Worm (Caenorhabditis elegans) whole organism, L4 larva: ENCODE data around the gene lgc-31.
A peak's percentile ranks its signal among the peaks of the same experiment; 100 is the strongest.

ENCODE experiments used
- F26F4.8 ChIP-seq: fragments of 200-800 bp; sonication (Bioruptor generic); conservative IDR thresholded peaks from 2 replicates; pipeline ENCODE4 v1.3.6; 2022; ENCODE audit warnings: missing genetic modification characterization, missing compliant biosample characterization
- F37D6.2 ChIP-seq: sonication (generic microtip); optimal IDR thresholded peaks from 2 replicates; lab custom pipeline; 2016; ENCODE audit warnings: mild to moderate bottlenecking, missing genetic modification characterization, missing compliant biosample characterization
- R02D3.7 ChIP-seq: fragments of 150-350 bp; sonication (generic microtip); optimal IDR thresholded peaks from 3 replicates; lab custom pipeline; 2014; ENCODE audit warnings: missing biosample characterization, missing genetic modification characterization
- Y105C5A.15 ChIP-seq: fragments of 200-800 bp; sonication (Bioruptor generic); IDR thresholded peaks from 2 replicates; pipeline ENCODE4 v1.3.6; 2022; ENCODE audit warnings: missing genetic modification characterization, missing compliant biosample characterization
- ZK546.5 ChIP-seq, 2 experiments: sonication (generic microtip); optimal IDR thresholded peaks; 2 replicates each; lab custom pipeline; 2017; ENCODE audit warnings: missing biosample characterization in 2 of 2, missing genetic modification characterization in 2 of 2
- aha-1 ChIP-seq: fragments of 150-350 bp; peaks from one replicate; lab custom pipeline; 2014; ENCODE audit warnings: missing biosample characterization, missing genetic modification characterization
- arid-1 ChIP-seq: fragments of 200-800 bp; sonication (Bioruptor generic); conservative IDR thresholded peaks from 2 replicates; pipeline ENCODE4 v1.3.6; 2022; ENCODE audit warnings: missing genetic modification reagents, missing genetic modification characterization, missing compliant biosample characterization
- attf-4 ChIP-seq: sonication (generic microtip); optimal IDR thresholded peaks from 3 replicates; lab custom pipeline; 2017; ENCODE audit warnings: missing biosample characterization, missing genetic modification characterization
- ces-1 ChIP-seq: fragments of 150-350 bp; sonication (generic microtip); optimal IDR thresholded peaks from 4 replicates; lab custom pipeline; 2014; ENCODE audit warnings: missing biosample characterization, missing genetic modification reagents, missing genetic modification characterization
- dmd-6 ChIP-seq: fragments of 200-800 bp; sonication (Bioruptor generic); IDR thresholded peaks from 2 replicates; pipeline ENCODE4 v1.3.6; 2022; ENCODE audit warnings: missing genetic modification reagents, missing genetic modification characterization, missing compliant biosample characterization
- dmd-8 ChIP-seq: fragments of 200-800 bp; sonication (Bioruptor generic); IDR thresholded peaks from 2 replicates; pipeline ENCODE4 v1.3.6; 2022; ENCODE audit warnings: missing genetic modification characterization, missing compliant biosample characterization
- duxl-1 ChIP-seq: sonication (generic microtip); optimal IDR thresholded peaks from 2 replicates; lab custom pipeline; 2016; ENCODE audit warnings: mild to moderate bottlenecking, missing genetic modification characterization, moderate library complexity, missing compliant biosample characterization; ENCODE audit not compliant: poor library complexity
- egl-43 ChIP-seq: fragments of 200-800 bp; sonication (Bioruptor generic); IDR thresholded peaks from 2 replicates; pipeline ENCODE4 v1.3.6; 2022; ENCODE audit warnings: missing genetic modification reagents, missing genetic modification characterization, missing compliant biosample characterization
- gei-8 ChIP-seq: fragments of 200-800 bp; sonication (Bioruptor generic); optimal IDR thresholded peaks from 2 replicates; lab custom pipeline; 2018; ENCODE audit warnings: mild to moderate bottlenecking, missing genetic modification characterization, missing compliant biosample characterization
- hif-1 ChIP-seq, 2 experiments: sonication (generic microtip); optimal IDR thresholded peaks; 2 replicates each; lab custom pipeline; 2016 to 2017; ENCODE audit warnings: missing compliant biosample characterization in 2 of 2, missing genetic modification characterization in 2 of 2, missing genetic modification reagents in 2 of 2, missing genotype in 2 of 2, mild to moderate bottlenecking in 1 of 2
- hlh-30 ChIP-seq: sonication (generic microtip); optimal IDR thresholded peaks from 2 replicates; lab custom pipeline; 2017; ENCODE audit warnings: antibody characterized with exemption, mild to moderate bottlenecking, missing genetic modification characterization, missing compliant biosample characterization; ENCODE audit not compliant: insufficient read depth
- jun-1 ChIP-seq: fragments of 150-350 bp; optimal IDR thresholded peaks from 2 replicates; lab custom pipeline; 2014; ENCODE audit warnings: missing biosample characterization, missing genetic modification reagents, missing genetic modification characterization
- lin-1 ChIP-seq: fragments of 200-800 bp; sonication (Bioruptor generic); IDR thresholded peaks from 2 replicates; pipeline ENCODE4 v1.3.6; 2022; ENCODE audit warnings: missing genetic modification reagents, missing genetic modification characterization, missing compliant biosample characterization
- lin-38 ChIP-seq: fragments of 200-800 bp; sonication (Bioruptor generic); IDR thresholded peaks from 2 replicates; pipeline ENCODE4 v1.3.6; 2022; ENCODE audit warnings: missing genetic modification reagents, missing genetic modification characterization, missing compliant biosample characterization
- madf-9 ChIP-seq: fragments of 200-800 bp; sonication (Bioruptor generic); conservative IDR thresholded peaks from 2 replicates; pipeline ENCODE4 v1.3.6; 2022; ENCODE audit warnings: missing genetic modification reagents, missing genetic modification characterization, missing compliant biosample characterization
- mep-1 ChIP-seq: fragments of 150-350 bp; sonication (generic microtip); optimal IDR thresholded peaks from 3 replicates; lab custom pipeline; 2014; ENCODE audit warnings: missing biosample characterization, missing genetic modification characterization
- mes-2 ChIP-seq: sonication (generic microtip); optimal IDR thresholded peaks from 2 replicates; lab custom pipeline; 2016; ENCODE audit warnings: missing genotype, mild to moderate bottlenecking, missing genetic modification characterization, missing compliant biosample characterization; ENCODE audit not compliant: poor library complexity, severe bottlenecking
- mxl-2 ChIP-seq: fragments of 200-800 bp; sonication (Bioruptor generic); conservative IDR thresholded peaks from 2 replicates; pipeline ENCODE4 v1.3.6; 2022; ENCODE audit warnings: missing genetic modification reagents, missing genetic modification characterization, missing compliant biosample characterization
- nhr-10 ChIP-seq: fragments of 150-350 bp; optimal IDR thresholded peaks from 2 replicates; lab custom pipeline; 2014; ENCODE audit warnings: missing biosample characterization, missing genetic modification characterization
- nhr-102 ChIP-seq: sonication (generic microtip); optimal IDR thresholded peaks from 2 replicates; lab custom pipeline; 2016; ENCODE audit warnings: mild to moderate bottlenecking, missing genetic modification characterization, moderate library complexity, missing compliant biosample characterization
- nhr-11 ChIP-seq: fragments of 150-350 bp; optimal IDR thresholded peaks from 2 replicates; lab custom pipeline; 2014; ENCODE audit warnings: missing biosample characterization, missing genetic modification characterization
- nhr-111 ChIP-seq: fragments of 200-800 bp; sonication (Bioruptor generic); optimal IDR thresholded peaks from 2 replicates; lab custom pipeline; 2018; ENCODE audit warnings: mild to moderate bottlenecking, missing genetic modification characterization, missing compliant biosample characterization
- nhr-237 ChIP-seq: sonication (generic microtip); optimal IDR thresholded peaks from 2 replicates; lab custom pipeline; 2017; ENCODE audit warnings: missing biosample characterization, missing genetic modification characterization
- nhr-25 ChIP-seq: sonication (generic microtip); optimal IDR thresholded peaks from 2 replicates; lab custom pipeline; 2017; ENCODE audit warnings: missing genetic modification characterization, mild to moderate bottlenecking, missing compliant biosample characterization, antibody characterized with exemption, moderate library complexity, borderline replicate concordance; ENCODE audit not compliant: insufficient read depth
- nhr-28 ChIP-seq: fragments of 150-350 bp; optimal IDR thresholded peaks from 2 replicates; lab custom pipeline; 2014; ENCODE audit warnings: missing biosample characterization, missing genetic modification characterization
- nhr-76 ChIP-seq: fragments of 150-350 bp; optimal IDR thresholded peaks from 2 replicates; lab custom pipeline; 2014; ENCODE audit warnings: missing biosample characterization, missing genetic modification characterization
- nhr-77 ChIP-seq: fragments of 150-350 bp; optimal IDR thresholded peaks from 2 replicates; lab custom pipeline; 2014; ENCODE audit warnings: missing biosample characterization, missing genetic modification characterization
- pqm-1 ChIP-seq: sonication (generic microtip); optimal IDR thresholded peaks from 2 replicates; lab custom pipeline; 2017; ENCODE audit warnings: missing biosample characterization, missing genetic modification characterization
- rbr-2 ChIP-seq: sonication (generic microtip); optimal IDR thresholded peaks from 2 replicates; lab custom pipeline; 2016; ENCODE audit warnings: missing genotype, missing genetic modification characterization, missing compliant biosample characterization
- saeg-2 ChIP-seq: fragments of 200-800 bp; sonication (Bioruptor generic); IDR thresholded peaks from 2 replicates; pipeline ENCODE4 v1.3.6; 2022; ENCODE audit warnings: missing genetic modification reagents, missing genetic modification characterization, missing compliant biosample characterization
- sdz-12 ChIP-seq: fragments of 200-800 bp; sonication (Bioruptor generic); optimal IDR thresholded peaks from 2 replicates; lab custom pipeline; 2018; ENCODE audit warnings: mild to moderate bottlenecking, missing genetic modification characterization, missing compliant biosample characterization
- set-16 ChIP-seq: fragments of 200-800 bp; sonication (Bioruptor generic); IDR thresholded peaks from 2 replicates; pipeline ENCODE4 v1.3.6; 2022; ENCODE audit warnings: missing genetic modification reagents, missing genetic modification characterization, missing compliant biosample characterization
- skn-1 ChIP-seq: fragments of 150-350 bp; optimal IDR thresholded peaks from 2 replicates; lab custom pipeline; 2014; ENCODE audit warnings: missing biosample characterization, missing genetic modification characterization
- spr-1 ChIP-seq: sonication (generic microtip); optimal IDR thresholded peaks from 2 replicates; lab custom pipeline; 2016; ENCODE audit warnings: mild to moderate bottlenecking, missing genetic modification characterization, missing compliant biosample characterization
- tra-1 ChIP-seq: fragments of 200-800 bp; sonication (Bioruptor generic); IDR thresholded peaks from 2 replicates; pipeline ENCODE4 v1.3.6; 2022; ENCODE audit warnings: missing genetic modification reagents, missing genetic modification characterization, missing compliant biosample characterization
- unc-62 ChIP-seq, 3 experiments: fragments of 150-350 bp in 1 of 3; sonication (generic microtip); optimal IDR thresholded peaks in 2 of 3; peaks in 1 of 3; 1 replicate in 1 of 3; 2 replicates in 2 of 3; lab custom pipeline; 2014 to 2017; ENCODE audit warnings: missing biosample characterization in 3 of 3, missing genetic modification characterization in 3 of 3, missing genetic modification reagents in 3 of 3, missing genotype in 1 of 3
- zag-1 ChIP-seq: fragments of 150-350 bp; optimal IDR thresholded peaks from 2 replicates; lab custom pipeline; 2014; ENCODE audit warnings: missing biosample characterization, missing genetic modification characterization
- ztf-11 ChIP-seq: fragments of 150-350 bp; optimal IDR thresholded peaks from 2 replicates; lab custom pipeline; 2014; ENCODE audit warnings: missing biosample characterization, missing genetic modification characterization

The lgc-31 gene

DNA sequence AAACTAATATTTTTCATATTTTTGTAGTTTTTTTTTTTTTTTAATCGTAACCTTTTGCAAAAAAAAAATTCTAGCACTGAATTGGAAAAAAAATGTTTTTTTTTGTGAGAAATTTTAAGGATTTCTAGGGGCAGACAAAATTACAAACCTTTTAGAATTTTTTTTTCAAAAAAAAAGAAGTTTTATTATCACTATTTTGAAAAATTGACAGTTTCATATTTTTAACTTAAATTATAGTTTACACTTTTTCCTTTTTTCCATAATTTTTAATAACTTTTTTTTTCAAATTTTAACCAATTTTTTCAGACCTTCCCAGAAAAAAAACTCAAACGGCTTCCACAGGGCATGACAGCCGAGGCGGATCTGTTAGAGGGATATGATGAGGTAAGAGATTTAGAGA, 50.8 kb downstream of the lgc-31 start, which contains the start of gene dpf-1:
Gene dpf-1, plus strand, starts transcription at position 301 of the 400 bp plus-strand sequence.
- no peak for TF ChIP-seq saeg-2 (GFP tag; lab: Robert Waterston, UW)
- no peak for TF ChIP-seq duxl-1 (tag; lab: Kevin White, UChicago)
- no peak for TF ChIP-seq jun-1 (tag; lab: Kevin White, UChicago)
- TF ChIP-seq nhr-76 (tag; lab: Kevin White, UChicago) = no peak
- no peak for TF ChIP-seq spr-1 (tag; lab: Kevin White, UChicago)
- no peak for TF ChIP-seq ces-1
- no peak for TF ChIP-seq mep-1 (tag; lab: Kevin White, UChicago)
- TF ChIP-seq ZK546.5 (tag; optimal IDR thresholded peaks at IDR 0.05; lab: Kevin White, UChicago) = no peak
- TF ChIP-seq set-16 (GFP tag; lab: Robert Waterston, UW) = no peak
- no peak for TF ChIP-seq skn-1 (tag; lab: Kevin White, UChicago)
- no peak for TF ChIP-seq egl-43 (GFP tag; lab: Robert Waterston, UW)

DNA sequence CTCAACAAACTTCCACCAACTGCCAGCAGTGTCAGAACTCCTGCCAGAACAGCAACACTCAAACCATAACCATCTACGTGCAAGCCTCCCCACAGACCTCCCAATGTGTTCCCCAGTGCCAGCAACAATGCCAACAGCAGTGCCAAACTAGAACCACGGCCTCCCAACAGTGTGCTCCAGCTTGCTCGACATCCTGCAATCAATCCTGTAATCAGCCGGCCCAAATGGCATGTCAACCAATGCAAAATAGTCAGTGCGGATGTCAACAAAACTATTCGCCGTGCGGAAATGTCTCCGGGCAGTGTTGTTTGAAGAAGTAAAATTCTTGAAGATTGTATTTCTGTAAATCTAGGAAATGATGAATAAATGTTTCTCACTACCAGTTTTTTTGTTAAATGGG, 55.1 kb downstream of the lgc-31 start:
- no peak for TF ChIP-seq tra-1
- no peak for TF ChIP-seq nhr-237 (tag; lab: Kevin White, UChicago)
- no peak for TF ChIP-seq Y105C5A.15
- peak in 1 of 2 experiments; percentile 84 for TF ChIP-seq unc-62 (GFP tag; optimal IDR thresholded peaks at IDR 0.05 in 1 of 2; lab: Kevin White, UChicago)
- TF ChIP-seq unc-62 (tag; optimal IDR thresholded peaks at IDR 0.05; lab: Kevin White, UChicago) = no peak
- no peak for TF ChIP-seq hlh-30 (tag; lab: Kevin White, UChicago)
- no peak for TF ChIP-seq F26F4.8 (GFP tag; lab: Robert Waterston, UW)
- no peak for TF ChIP-seq zag-1 (tag; lab: Kevin White, UChicago)
- TF ChIP-seq aha-1 (tag; lab: Kevin White, UChicago) = peak; percentile 59

DNA sequence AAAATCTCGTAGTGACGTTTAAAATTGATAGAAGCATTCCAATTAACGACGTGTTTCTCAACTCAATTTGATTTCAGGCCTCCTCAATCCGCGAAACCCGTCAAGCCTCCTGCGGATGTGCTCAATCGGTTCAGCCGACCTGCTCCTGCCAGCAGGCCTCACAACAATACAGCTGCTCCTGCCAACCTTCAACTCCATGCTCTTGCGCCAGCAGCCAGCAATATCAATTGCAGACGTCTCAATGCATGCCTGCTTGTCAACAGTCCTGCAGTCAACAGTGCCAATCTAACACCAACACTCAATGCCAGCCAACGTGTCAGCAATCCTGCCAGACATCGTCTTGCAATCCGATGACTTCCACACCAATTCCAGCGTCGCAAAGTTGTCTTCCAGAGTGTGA, 55.8 kb downstream of the lgc-31 start:
- TF ChIP-seq ces-1 (no peak), lin-38 (no peak), ZK546.5 (tag; optimal IDR thresholded peaks at IDR 0.05; lab: Kevin White, UChicago) (no peak), set-16 (GFP tag; lab: Robert Waterston, UW) (peak; percentile 50; the same call in 1 of the 2 replicates), nhr-111 (GFP tag; lab: Kevin White, UChicago) (no peak)

DNA sequence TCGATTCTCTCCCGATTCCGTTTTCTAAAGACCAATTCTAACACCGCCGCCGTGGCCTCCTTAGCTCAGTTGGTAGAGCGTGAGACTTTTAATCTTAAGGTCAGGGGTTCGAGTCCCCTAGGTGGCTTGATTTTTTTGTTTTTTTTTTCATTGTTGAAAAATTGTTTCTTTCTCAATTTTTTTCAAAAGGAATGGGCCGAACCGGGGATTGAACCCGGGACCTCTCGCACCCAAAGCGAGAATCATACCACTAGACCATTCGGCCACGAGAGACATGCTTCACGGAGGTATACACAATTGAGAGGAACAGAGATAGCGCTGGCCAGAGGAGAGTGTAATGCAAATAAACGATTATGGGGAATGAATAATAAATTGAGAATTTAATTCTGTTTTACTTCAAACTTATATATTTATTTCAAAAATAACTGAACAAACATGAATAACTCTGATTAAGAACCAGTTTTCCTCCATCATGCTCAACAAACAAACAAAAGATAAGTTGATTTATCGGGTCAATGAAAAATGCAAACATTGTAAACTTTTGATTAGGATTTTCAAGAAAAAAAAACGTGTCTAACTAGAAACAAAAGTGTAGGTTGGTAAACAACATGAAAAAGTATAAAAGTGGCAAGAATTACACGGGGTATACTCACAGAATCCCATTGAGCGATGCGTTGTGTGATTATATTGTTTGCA, 56.6 kb downstream of the lgc-31 start, which contains the start of gene pqn-71:
Gene pqn-71, plus strand, starts transcription at position 646 of the 696 bp plus-strand sequence.
- TF ChIP-seq nhr-25 (tag; lab: Kevin White, UChicago) (peak; percentile 80), nhr-11 (tag; lab: Kevin White, UChicago) (peak; percentile 64), spr-1 (tag; lab: Kevin White, UChicago) (peak; percentile 95), mxl-2 (GFP tag; lab: Robert Waterston, UW) (peak; percentile 85), duxl-1 (tag; lab: Kevin White, UChicago) (peak; percentile 92), nhr-28 (tag; lab: Kevin White, UChicago) (peak; percentile 74), nhr-10 (tag; lab: Kevin White, UChicago) (no peak), hif-1 (tag; optimal IDR thresholded peaks at IDR 0.05; lab: Kevin White, UChicago) (peak; percentile 47 to 74), gei-8 (GFP tag; lab: Kevin White, UChicago) (peak; percentile 83), skn-1 (tag; lab: Kevin White, UChicago) (no peak), nhr-102 (no peak), unc-62 (GFP tag; optimal IDR thresholded peaks at IDR 0.05 in 1 of 2; lab: Kevin White, UChicago) (peak in 1 of 2 experiments; percentile 15), unc-62 (tag; optimal IDR thresholded peaks at IDR 0.05; lab: Kevin White, UChicago) (no peak), mes-2 (tag; lab: Kevin White, UChicago) (peak; percentile 85), F37D6.2 (tag; lab: Kevin White, UChicago) (peak; percentile 83), dmd-8 (GFP tag; lab: Robert Waterston, UW) (peak; percentile 98), ztf-11 (no peak), zag-1 (tag; lab: Kevin White, UChicago) (no peak), sdz-12 (GFP tag; lab: Kevin White, UChicago) (peak; percentile 92), attf-4 (tag; lab: Kevin White, UChicago) (peak; percentile 26), pqm-1 (tag; lab: Kevin White, UChicago) (no peak), madf-9 (GFP tag; lab: Robert Waterston, UW) (peak; percentile 94), nhr-77 (tag; lab: Kevin White, UChicago) (no peak), rbr-2 (peak; percentile 95), arid-1 (GFP tag; lab: Robert Waterston, UW) (peak; percentile 92), lin-1 (GFP tag; lab: Robert Waterston, UW) (peak; percentile 92), R02D3.7 (tag; lab: Kevin White, UChicago) (no peak), dmd-6 (GFP tag; lab: Robert Waterston, UW) (peak; percentile 94)
